Fruit fly (Drosophila melanogaster) whole organism, embryonic: ENCODE measurements around the gene CG33158.
A peak's percentile ranks its signal among the peaks of the same experiment; 100 is the strongest.

ENCODE experiments used
- CG10654 ChIP-seq: fragments of 200-800 bp; sonication (Bioruptor generic); optimal IDR thresholded peaks from 2 replicates; lab custom pipeline; 2016; ENCODE audit warnings: missing biosample characterization, missing genetic modification characterization
- CG10979 ChIP-seq: fragments of 200-800 bp; sonication (Bioruptor generic); optimal IDR thresholded peaks from 2 replicates; lab custom pipeline; 2018; ENCODE audit warnings: missing biosample characterization, mild to moderate bottlenecking, missing genetic modification characterization, moderate library complexity
- CG12155 ChIP-seq: fragments of 200-800 bp; sonication (Bioruptor generic); optimal IDR thresholded peaks from 3 replicates; lab custom pipeline; 2016; ENCODE audit warnings: missing biosample characterization, missing genetic modification characterization
- CG12391 ChIP-seq: fragments of 200-800 bp; sonication (Bioruptor generic); optimal IDR thresholded peaks from 3 replicates; lab custom pipeline; 2018; ENCODE audit warnings: missing biosample characterization, mild to moderate bottlenecking, missing genetic modification characterization, moderate library complexity
- CG15601 ChIP-seq: fragments of 200-800 bp; sonication (Bioruptor generic); optimal IDR thresholded peaks from 3 replicates; lab custom pipeline; 2019; ENCODE audit warnings: missing biosample characterization, mild to moderate bottlenecking, missing genetic modification characterization, moderate library complexity
- CG15696 ChIP-seq: fragments of 200-800 bp; sonication (Bioruptor generic); optimal IDR thresholded peaks from 2 replicates; lab custom pipeline; 2019; ENCODE audit warnings: missing biosample characterization, mild to moderate bottlenecking, missing genetic modification characterization, moderate library complexity
- CG17359 ChIP-seq: fragments of 200-800 bp; sonication (Bioruptor generic); optimal IDR thresholded peaks from 3 replicates; lab custom pipeline; 2018; ENCODE audit warnings: missing biosample characterization, mild to moderate bottlenecking, missing genetic modification characterization, moderate library complexity
- CG18476 ChIP-seq: fragments of 200-800 bp; sonication (Bioruptor generic); optimal IDR thresholded peaks from 2 replicates; lab custom pipeline; 2016; ENCODE audit warnings: missing biosample characterization, mild to moderate bottlenecking, missing genetic modification characterization
- CG2712 ChIP-seq: fragments of 200-800 bp; optimal IDR thresholded peaks from 3 replicates; lab custom pipeline; 2019; ENCODE audit warnings: missing biosample characterization, mild to moderate bottlenecking, missing genetic modification characterization, moderate library complexity
- CG30020 ChIP-seq: fragments of 200-800 bp; optimal IDR thresholded peaks from 2 replicates; lab custom pipeline; 2019; ENCODE audit warnings: missing biosample characterization, mild to moderate bottlenecking, missing genetic modification characterization, moderate library complexity
- CG32532 ChIP-seq: fragments of 200-800 bp; sonication (Bioruptor generic); IDR thresholded peaks from 2 replicates; pipeline ENCODE4 v1.3.6; 2022; ENCODE audit warnings: missing biosample characterization, missing genetic modification characterization
- CG3847 ChIP-seq: fragments of 200-800 bp; sonication (Bioruptor generic); IDR thresholded peaks from 2 replicates; pipeline ENCODE4 v1.3.6; 2022; ENCODE audit warnings: missing biosample characterization, missing genetic modification characterization
- CG4424 ChIP-seq: fragments of 200-800 bp; sonication (Bioruptor generic); optimal IDR thresholded peaks from 3 replicates; lab custom pipeline; 2016; ENCODE audit warnings: missing biosample characterization, missing genetic modification characterization
- CG6272 ChIP-seq: fragments of 200-800 bp; sonication (Bioruptor generic); IDR thresholded peaks from 2 replicates; pipeline ENCODE4 v1.3.6; 2022; ENCODE audit warnings: missing biosample characterization, missing genetic modification characterization
- CG7556 ChIP-seq: fragments of 200-800 bp; sonication (Bioruptor generic); optimal IDR thresholded peaks from 2 replicates; lab custom pipeline; 2017; ENCODE audit warnings: missing biosample characterization, mild to moderate bottlenecking, missing genetic modification characterization
- CG7839 ChIP-seq: fragments of 200-800 bp; sonication (Bioruptor generic); optimal IDR thresholded peaks from 3 replicates; lab custom pipeline; 2018; ENCODE audit warnings: missing biosample characterization, mild to moderate bottlenecking, missing genetic modification characterization, moderate library complexity
- Dfd ChIP-seq, 2 experiments: fragments of >200 bp; optimal IDR thresholded peaks; 2 replicates each; lab custom pipeline; 2017; ENCODE audit warnings: missing biosample characterization in 2 of 2, missing genetic modification characterization in 2 of 2
- GATAe ChIP-seq: fragments of 200-800 bp; sonication (Bioruptor generic); conservative IDR thresholded peaks from 2 replicates; pipeline ENCODE4 v1.3.6; 2022; ENCODE audit warnings: missing biosample characterization, missing genetic modification characterization
- Jarid2 ChIP-seq: fragments of 200-800 bp; sonication (Bioruptor generic); optimal IDR thresholded peaks from 3 replicates; lab custom pipeline; 2017; ENCODE audit warnings: mild to moderate bottlenecking, missing biosample characterization, missing genetic modification reagents, missing genetic modification characterization
- Lim3 ChIP-seq: fragments of 200-800 bp; sonication (Bioruptor generic); IDR thresholded peaks from 2 replicates; pipeline ENCODE4 v1.3.6; 2022; ENCODE audit warnings: missing biosample characterization, missing genetic modification characterization
- Meics ChIP-seq: fragments of 200-800 bp; sonication (Bioruptor generic); optimal IDR thresholded peaks from 2 replicates; lab custom pipeline; 2017; ENCODE audit warnings: missing biosample characterization, mild to moderate bottlenecking, missing genetic modification characterization
- NC2α ChIP-seq: fragments of 200-800 bp; sonication (Bioruptor generic); optimal IDR thresholded peaks from 2 replicates; lab custom pipeline; 2016; ENCODE audit warnings: missing biosample characterization, missing genetic modification characterization
- Six4 ChIP-seq: fragments of 200-800 bp; sonication (Bioruptor generic); optimal IDR thresholded peaks from 2 replicates; lab custom pipeline; 2016; ENCODE audit warnings: missing biosample characterization, missing genetic modification characterization
- bowl ChIP-seq: fragments of 200-800 bp; sonication (Bioruptor generic); IDR thresholded peaks from 2 replicates; pipeline ENCODE4 v1.3.6; 2022; ENCODE audit warnings: missing biosample characterization, missing genetic modification characterization
- bsh ChIP-seq, 2 experiments: fragments of 200-800 bp; sonication (Bioruptor generic); optimal IDR thresholded peaks; 2 replicates each; lab custom pipeline; 2017 to 2018; ENCODE audit warnings: mild to moderate bottlenecking in 2 of 2, missing biosample characterization in 2 of 2, missing genetic modification characterization in 2 of 2, moderate library complexity in 1 of 2
- corto ChIP-seq: fragments of 200-800 bp; sonication (Bioruptor generic); optimal IDR thresholded peaks from 2 replicates; lab custom pipeline; 2016; ENCODE audit warnings: missing biosample characterization, mild to moderate bottlenecking, missing genetic modification characterization, moderate library complexity
- dm ChIP-seq: fragments of 200-800 bp; sonication (Bioruptor generic); optimal IDR thresholded peaks from 3 replicates; lab custom pipeline; 2016; ENCODE audit warnings: missing biosample characterization, missing genetic modification characterization
- dmrt11E ChIP-seq: fragments of 200-800 bp; sonication (Bioruptor generic); optimal IDR thresholded peaks from 3 replicates; lab custom pipeline; 2018; ENCODE audit warnings: missing biosample characterization, mild to moderate bottlenecking, missing genetic modification characterization, moderate library complexity
- en ChIP-seq: fragments of 200-800 bp; sonication (Bioruptor generic); optimal IDR thresholded peaks from 2 replicates; lab custom pipeline; 2016; ENCODE audit warnings: missing biosample characterization, missing genetic modification characterization
- gce ChIP-seq: fragments of 200-800 bp; sonication (Bioruptor generic); IDR thresholded peaks from 3 replicates; pipeline ENCODE4 v1.3.6; 2022; ENCODE audit warnings: missing biosample characterization, missing genetic modification characterization
- gsb ChIP-seq: fragments of 200-800 bp; sonication (Bioruptor generic); IDR thresholded peaks from 2 replicates; pipeline ENCODE4 v1.3.6; 2022; ENCODE audit warnings: missing biosample characterization, missing genetic modification characterization
- hth ChIP-seq: fragments of >200 bp; optimal IDR thresholded peaks from 2 replicates; lab custom pipeline; 2017; ENCODE audit warnings: inconsistent platforms
- knrl ChIP-seq: fragments of 200-800 bp; sonication (Bioruptor generic); IDR thresholded peaks from 3 replicates; pipeline ENCODE4 v1.3.6; 2022; ENCODE audit warnings: missing biosample characterization, missing genetic modification characterization; ENCODE audit not compliant: partially characterized antibody
- nerfin-1 ChIP-seq: fragments of 200-800 bp; sonication (Bioruptor generic); optimal IDR thresholded peaks from 3 replicates; lab custom pipeline; 2019; ENCODE audit warnings: missing biosample characterization, mild to moderate bottlenecking, missing genetic modification characterization, moderate library complexity
- sens-2 ChIP-seq: fragments of 200-800 bp; sonication (Bioruptor generic); IDR thresholded peaks from 2 replicates; pipeline ENCODE4 v1.3.6; 2022; ENCODE audit warnings: missing biosample characterization, missing genetic modification characterization
- slp2 ChIP-seq: fragments of 200-800 bp; sonication (Bioruptor generic); optimal IDR thresholded peaks from 2 replicates; lab custom pipeline; 2016; ENCODE audit warnings: missing biosample characterization, missing genetic modification characterization
- sr ChIP-seq: fragments of 200-800 bp; sonication (Bioruptor generic); IDR thresholded peaks from 3 replicates; pipeline ENCODE4 v1.3.6; 2022; ENCODE audit warnings: missing biosample characterization, missing genetic modification characterization
- tll ChIP-seq, 2 experiments: fragments of 200-800 bp in 1 of 2; fragments of >200 bp in 1 of 2; sonication (Bioruptor generic) in 1 of 2; optimal IDR thresholded peaks; 2 replicates each; lab custom pipeline; 2017 to 2019; ENCODE audit warnings: missing biosample characterization in 2 of 2, missing genetic modification characterization in 2 of 2, mild to moderate bottlenecking in 1 of 2, moderate library complexity in 1 of 2
- trem ChIP-seq: fragments of 200-800 bp; optimal IDR thresholded peaks from 3 replicates; lab custom pipeline; 2019; ENCODE audit warnings: missing biosample characterization, mild to moderate bottlenecking, missing genetic modification characterization, moderate library complexity
- unpg ChIP-seq: fragments of 200-800 bp; sonication (Bioruptor generic); optimal IDR thresholded peaks from 3 replicates; lab custom pipeline; 2018; ENCODE audit warnings: missing biosample characterization, mild to moderate bottlenecking, missing genetic modification characterization, moderate library complexity
- usp ChIP-seq: fragments of >200 bp; optimal IDR thresholded peaks from 2 replicates; lab custom pipeline; 2017; ENCODE audit warnings: missing biosample characterization, missing genetic modification characterization
- vvl ChIP-seq: fragments of 200-800 bp; sonication (Bioruptor generic); IDR thresholded peaks from 2 replicates; pipeline ENCODE4 v1.3.6; 2022; ENCODE audit warnings: missing biosample characterization, missing genetic modification characterization

The CG33158 gene

dm6 chr3L:16494651-16495074, 75.3 kb downstream of the CG33158 start (continued):
- TF ChIP-seq CG17359 (tag; lab: Kevin White, UChicago) (peak; percentile 26), CG15696 (tag; lab: Kevin White, UChicago) (no peak), Lim3 (GFP tag; lab: Robert Waterston, UW) (no peak), hth (lab: Kevin White, UChicago) (no peak), Dfd (GFP tag; optimal IDR thresholded peaks at IDR 0.05; lab: Kevin White, UChicago) (no peak), knrl (GFP tag; lab: Robert Waterston, UW) (no peak), bowl (GFP tag; lab: Robert Waterston, UW) (no peak), en (no peak), unpg (GFP tag; lab: Kevin White, UChicago) (no peak), Meics (GFP tag; lab: Kevin White, UChicago) (peak; percentile 20), CG2712 (tag; lab: Kevin White, UChicago) (peak; percentile 28), CG18476 (GFP tag; lab: Kevin White, UChicago) (no peak), CG32532 (GFP tag; lab: Robert Waterston, UW) (no peak), GATAe (GFP tag; lab: Robert Waterston, UW) (no peak), NC2α (no peak), CG15601 (tag; lab: Kevin White, UChicago) (peak; percentile 31), gce (GFP tag; lab: Robert Waterston, UW) (no peak), bsh (GFP tag; optimal IDR thresholded peaks at IDR 0.05; lab: Kevin White, UChicago) (no peak), dm (GFP tag; lab: Kevin White, UChicago) (no peak), trem (tag; lab: Kevin White, UChicago) (peak; percentile 14), CG4424 (GFP tag; lab: Kevin White, UChicago) (peak; percentile 28), CG10979 (tag; lab: Kevin White, UChicago) (peak; percentile 16), sr (GFP tag; lab: Robert Waterston, UW) (no peak), CG30020 (tag; lab: Kevin White, UChicago) (no peak), CG10654 (no peak), CG7556 (GFP tag; lab: Kevin White, UChicago) (peak; percentile 40), slp2 (no peak), nerfin-1 (no peak), sens-2 (GFP tag; lab: Robert Waterston, UW) (no peak), Jarid2 (GFP tag; lab: Kevin White, UChicago) (no peak), corto (GFP tag; lab: Kevin White, UChicago) (no peak), CG7839 (tag; lab: Kevin White, UChicago) (no peak), vvl (no peak), CG12155 (GFP tag; lab: Kevin White, UChicago) (no peak), dmrt11E (no peak), Six4 (GFP tag; lab: Kevin White, UChicago) (no peak), tll (GFP tag; optimal IDR thresholded peaks at IDR 0.05; lab: Kevin White, UChicago) (no peak), gsb (GFP tag; lab: Robert Waterston, UW) (no peak), usp (GFP tag; lab: Kevin White, UChicago) (no peak), CG12391 (no peak), CG3847 (GFP tag; lab: Robert Waterston, UW) (no peak), CG6272 (no peak)
- TF ChIP-seq, all 482 proteins: peak for 79
